Fruit fly (Drosophila melanogaster) whole organism, embryonic: ENCODE data around the gene Argk1.

Experiments used
- Asciz ChIP-seq: fragments of 200-800 bp; sonication (Bioruptor generic); optimal IDR thresholded peaks from 2 replicates; lab custom pipeline; 2017; ENCODE audit warnings: missing biosample characterization, mild to moderate bottlenecking, missing genetic modification characterization, missing genetic modification reagents
- B-H1 ChIP-seq: fragments of 200-800 bp; sonication (Bioruptor generic); IDR thresholded peaks from 3 replicates; pipeline ENCODE4 v1.3.6; 2022; ENCODE audit warnings: missing biosample characterization, missing genetic modification characterization
- Bteb2 ChIP-seq: fragments of 200-800 bp; sonication (Bioruptor generic); optimal IDR thresholded peaks from 2 replicates; lab custom pipeline; 2016; ENCODE audit warnings: missing biosample characterization, missing genetic modification characterization
- CG10462 ChIP-seq: fragments of 200-800 bp; sonication (Bioruptor generic); optimal IDR thresholded peaks from 2 replicates; lab custom pipeline; 2016; ENCODE audit warnings: missing biosample characterization, missing genetic modification characterization
- CG10543 ChIP-seq: fragments of 200-800 bp; sonication (Bioruptor generic); optimal IDR thresholded peaks from 3 replicates; lab custom pipeline; 2017; ENCODE audit warnings: missing biosample characterization, mild to moderate bottlenecking, missing genetic modification characterization, moderate library complexity
- CG17829 ChIP-seq: fragments of 200-800 bp; optimal IDR thresholded peaks from 2 replicates; lab custom pipeline; 2019; ENCODE audit warnings: missing biosample characterization, mild to moderate bottlenecking, missing genetic modification characterization, moderate library complexity
- CG18262 ChIP-seq: fragments of 200-800 bp; optimal IDR thresholded peaks from 3 replicates; lab custom pipeline; 2019; ENCODE audit warnings: missing biosample characterization, mild to moderate bottlenecking, missing genetic modification characterization, moderate library complexity
- CG2120 ChIP-seq: fragments of 200-800 bp; sonication (Bioruptor generic); optimal IDR thresholded peaks from 3 replicates; lab custom pipeline; 2016; ENCODE audit warnings: missing biosample characterization, missing genetic modification characterization
- CG2129 ChIP-seq: fragments of 200-800 bp; sonication (Bioruptor generic); IDR thresholded peaks from 2 replicates; pipeline ENCODE4 v1.3.6; 2022; ENCODE audit warnings: missing biosample characterization, missing genetic modification characterization; ENCODE audit not compliant: partially characterized antibody
- CG30020 ChIP-seq: fragments of 200-800 bp; optimal IDR thresholded peaks from 2 replicates; lab custom pipeline; 2019; ENCODE audit warnings: missing biosample characterization, mild to moderate bottlenecking, missing genetic modification characterization, moderate library complexity
- CG3281 ChIP-seq: fragments of 200-800 bp; sonication (Bioruptor generic); optimal IDR thresholded peaks from 3 replicates; lab custom pipeline; 2017; ENCODE audit warnings: missing biosample characterization, mild to moderate bottlenecking, missing genetic modification characterization
- CG33557 ChIP-seq: fragments of 200-800 bp; sonication (Bioruptor generic); optimal IDR thresholded peaks from 2 replicates; lab custom pipeline; 2019; ENCODE audit warnings: missing biosample characterization, mild to moderate bottlenecking, missing genetic modification characterization, moderate library complexity
- CG3995 ChIP-seq: fragments of 200-800 bp; sonication (Bioruptor generic); optimal IDR thresholded peaks from 3 replicates; lab custom pipeline; 2016; ENCODE audit warnings: missing biosample characterization, missing genetic modification characterization
- CG4424 ChIP-seq: fragments of 200-800 bp; sonication (Bioruptor generic); optimal IDR thresholded peaks from 3 replicates; lab custom pipeline; 2016; ENCODE audit warnings: missing biosample characterization, missing genetic modification characterization
- CG8281 ChIP-seq: fragments of 200-800 bp; sonication (Bioruptor generic); optimal IDR thresholded peaks from 2 replicates; lab custom pipeline; 2018; ENCODE audit warnings: missing biosample characterization, mild to moderate bottlenecking, missing genetic modification characterization, moderate library complexity
- CG8944 ChIP-seq: fragments of 200-800 bp; sonication (Bioruptor generic); optimal IDR thresholded peaks from 3 replicates; lab custom pipeline; 2016; ENCODE audit warnings: missing biosample characterization, missing genetic modification characterization
- CTCF ChIP-seq: fragments of 200-800 bp; sonication (Bioruptor generic); optimal IDR thresholded peaks from 2 replicates; lab custom pipeline; 2017; ENCODE audit warnings: missing biosample characterization, mild to moderate bottlenecking, missing genetic modification characterization, moderate library complexity
- Doc2 ChIP-seq: fragments of 200-800 bp; sonication (Bioruptor generic); IDR thresholded peaks from 2 replicates; pipeline ENCODE4 v1.3.6; 2022; ENCODE audit warnings: missing biosample characterization, missing genetic modification characterization
- Eip74EF ChIP-seq, 2 experiments: fragments of 200-800 bp in 1 of 2; fragments of >200 bp in 1 of 2; sonication (Bioruptor generic) in 1 of 2; optimal IDR thresholded peaks; 2 replicates each; lab custom pipeline; 2017 to 2019; ENCODE audit warnings: missing biosample characterization in 2 of 2, missing genetic modification characterization in 2 of 2, mild to moderate bottlenecking in 1 of 2, moderate library complexity in 1 of 2
- Fer1 ChIP-seq: fragments of 200-800 bp; sonication (Bioruptor generic); optimal IDR thresholded peaks from 2 replicates; lab custom pipeline; 2017; ENCODE audit warnings: missing biosample characterization, mild to moderate bottlenecking, missing genetic modification characterization
- GATAe ChIP-seq: fragments of 200-800 bp; sonication (Bioruptor generic); conservative IDR thresholded peaks from 2 replicates; pipeline ENCODE4 v1.3.6; 2022; ENCODE audit warnings: missing biosample characterization, missing genetic modification characterization
- HmgD ChIP-seq: fragments of 200-800 bp; sonication (Bioruptor generic); optimal IDR thresholded peaks from 3 replicates; lab custom pipeline; 2016; ENCODE audit warnings: missing biosample characterization, missing genetic modification characterization
- HmgZ ChIP-seq: fragments of 200-800 bp; sonication (Bioruptor generic); optimal IDR thresholded peaks from 2 replicates; lab custom pipeline; 2018; ENCODE audit warnings: missing biosample characterization, mild to moderate bottlenecking, missing genetic modification characterization
- Hr39 ChIP-seq: fragments of >200 bp; optimal IDR thresholded peaks from 2 replicates; lab custom pipeline; 2017
- Max ChIP-seq: fragments of 200-800 bp; sonication (Bioruptor generic); optimal IDR thresholded peaks from 2 replicates; lab custom pipeline; 2016; ENCODE audit warnings: missing biosample characterization, mild to moderate bottlenecking, missing genetic modification characterization
- NC2α ChIP-seq: fragments of 200-800 bp; sonication (Bioruptor generic); optimal IDR thresholded peaks from 2 replicates; lab custom pipeline; 2016; ENCODE audit warnings: missing biosample characterization, missing genetic modification characterization
- NfI ChIP-seq: fragments of 200-800 bp; sonication (Bioruptor generic); optimal IDR thresholded peaks from 3 replicates; lab custom pipeline; 2018; ENCODE audit warnings: missing biosample characterization, mild to moderate bottlenecking, missing genetic modification characterization, moderate library complexity
- PHDP ChIP-seq: fragments of 200-800 bp; sonication (Bioruptor generic); optimal IDR thresholded peaks from 3 replicates; lab custom pipeline; 2018; ENCODE audit warnings: missing biosample characterization, mild to moderate bottlenecking, missing genetic modification characterization, moderate library complexity
- Rx ChIP-seq: fragments of 200-800 bp; sonication (Bioruptor generic); IDR thresholded peaks from 2 replicates; pipeline ENCODE4 v1.3.6; 2022; ENCODE audit warnings: missing biosample characterization, missing genetic modification characterization
- ab ChIP-seq: fragments of 200-800 bp; sonication (Bioruptor generic); optimal IDR thresholded peaks from 2 replicates; lab custom pipeline; 2016; ENCODE audit warnings: missing biosample characterization, missing genetic modification characterization
- bab2 ChIP-seq: fragments of 200-800 bp; sonication (Bioruptor generic); optimal IDR thresholded peaks from 2 replicates; lab custom pipeline; 2016; ENCODE audit warnings: missing biosample characterization, missing genetic modification characterization
- bcd ChIP-seq: fragments of 200-800 bp; sonication (Bioruptor generic); optimal IDR thresholded peaks from 2 replicates; lab custom pipeline; 2017; ENCODE audit warnings: missing biosample characterization, mild to moderate bottlenecking, missing genetic modification characterization
- cas ChIP-seq: fragments of 200-800 bp; sonication (Bioruptor generic); IDR thresholded peaks from 2 replicates; pipeline ENCODE4 v1.3.6; 2022; ENCODE audit warnings: missing biosample characterization, missing genetic modification characterization
- chif ChIP-seq, 2 experiments: fragments of 200-800 bp; sonication (Bioruptor generic); optimal IDR thresholded peaks; 3 replicates each; lab custom pipeline; 2016; ENCODE audit warnings: missing biosample characterization in 2 of 2, missing genetic modification characterization in 2 of 2
- da ChIP-seq: fragments of 200-800 bp; sonication (Bioruptor generic); optimal IDR thresholded peaks from 2 replicates; lab custom pipeline; 2016; ENCODE audit warnings: missing biosample characterization, missing genetic modification characterization
- ewg ChIP-seq: fragments of 200-800 bp; sonication (Bioruptor generic); optimal IDR thresholded peaks from 3 replicates; lab custom pipeline; 2017; ENCODE audit warnings: mild to moderate bottlenecking, missing biosample characterization, missing genetic modification reagents, missing genetic modification characterization
- fd3F ChIP-seq: fragments of 200-800 bp; sonication (Bioruptor generic); optimal IDR thresholded peaks from 2 replicates; lab custom pipeline; 2018; ENCODE audit warnings: missing biosample characterization, mild to moderate bottlenecking, missing genetic modification characterization, moderate library complexity
- ham ChIP-seq: fragments of 200-800 bp; sonication (Bioruptor generic); IDR thresholded peaks from 2 replicates; pipeline ENCODE4 v1.3.6; 2022; ENCODE audit warnings: missing biosample characterization, missing genetic modification characterization
- kni ChIP-seq: fragments of 200-800 bp; sonication (Bioruptor generic); optimal IDR thresholded peaks from 3 replicates; lab custom pipeline; 2017; ENCODE audit warnings: mild to moderate bottlenecking, missing biosample characterization, missing genetic modification reagents, missing genetic modification characterization
- phol ChIP-seq: fragments of 200-800 bp; sonication (Bioruptor generic); optimal IDR thresholded peaks from 3 replicates; lab custom pipeline; 2018; ENCODE audit warnings: missing biosample characterization, mild to moderate bottlenecking, missing genetic modification characterization, moderate library complexity
- repo ChIP-seq: fragments of 200-800 bp; sonication (Bioruptor generic); optimal IDR thresholded peaks from 2 replicates; lab custom pipeline; 2016; ENCODE audit warnings: missing biosample characterization, missing genetic modification characterization
- sisA ChIP-seq: fragments of 200-800 bp; sonication (Bioruptor generic); IDR thresholded peaks from 2 replicates; pipeline ENCODE4 v1.3.6; 2022; ENCODE audit warnings: missing biosample characterization, missing genetic modification characterization
- slp2 ChIP-seq: fragments of 200-800 bp; sonication (Bioruptor generic); optimal IDR thresholded peaks from 2 replicates; lab custom pipeline; 2016; ENCODE audit warnings: missing biosample characterization, missing genetic modification characterization
- sna ChIP-seq: fragments of 200-800 bp; sonication (Bioruptor generic); IDR thresholded peaks from 2 replicates; pipeline ENCODE4 v1.3.6; 2022; ENCODE audit warnings: missing biosample characterization, missing genetic modification characterization; ENCODE audit not compliant: partially characterized antibody
- tin ChIP-seq: fragments of 200-800 bp; sonication (Bioruptor generic); optimal IDR thresholded peaks from 3 replicates; lab custom pipeline; 2016; ENCODE audit warnings: missing biosample characterization, missing genetic modification characterization
- tup ChIP-seq: fragments of 200-800 bp; sonication (Bioruptor generic); optimal IDR thresholded peaks from 2 replicates; lab custom pipeline; 2016; ENCODE audit warnings: missing biosample characterization, mild to moderate bottlenecking, missing genetic modification characterization, moderate library complexity

Argk1 gene

dm6 chr3L:9023627-9024026 is 42.2 kb downstream of the Argk1 start (continued):
- TF ChIP-seq sisA (peak; percentile 50), PHDP (tag; lab: Kevin White, UChicago) (peak; percentile 52), tup (peak; percentile 48), tin (GFP tag; lab: Kevin White, UChicago) (peak; percentile 61), ham (GFP tag; lab: Robert Waterston, UW) (no peak), GATAe (GFP tag; lab: Robert Waterston, UW) (no peak), Max (GFP tag; lab: Kevin White, UChicago) (peak; percentile 55), CG4424 (GFP tag; lab: Kevin White, UChicago) (peak; percentile 65), repo (GFP tag; lab: Kevin White, UChicago) (no peak), HmgZ (tag; lab: Kevin White, UChicago) (no peak), CG2120 (GFP tag; lab: Kevin White, UChicago) (peak; percentile 60), Eip74EF (GFP tag; optimal IDR thresholded peaks at IDR 0.05; lab: Kevin White, UChicago) (peak in 1 of 2 experiments; percentile 42), chif (GFP tag; optimal IDR thresholded peaks at IDR 0.05; lab: Kevin White, UChicago) (peak; percentile 54 to 85), CG8281 (tag; lab: Kevin White, UChicago) (peak; percentile 8), Asciz (GFP tag; lab: Kevin White, UChicago) (no peak), Fer1 (GFP tag; lab: Kevin White, UChicago) (no peak), kni (GFP tag; lab: Kevin White, UChicago) (no peak), HmgD (GFP tag; lab: Kevin White, UChicago) (no peak), CG10543 (GFP tag; lab: Kevin White, UChicago) (peak; percentile 6), sna (GFP tag; lab: Robert Waterston, UW) (no peak), da (GFP tag; lab: Kevin White, UChicago) (no peak), CG33557 (GFP tag; lab: Kevin White, UChicago) (peak; percentile 74), CG10462 (peak; percentile 61), CG8944 (GFP tag; lab: Kevin White, UChicago) (peak; percentile 55), fd3F (GFP tag; lab: Kevin White, UChicago) (no peak), Bteb2 (GFP tag; lab: Kevin White, UChicago) (peak; percentile 2), NfI (GFP tag; lab: Kevin White, UChicago) (peak; percentile 39), phol (peak; percentile 72), Doc2 (GFP tag; lab: Robert Waterston, UW) (no peak), CG30020 (no peak), Rx (0 out of 2 replicates have a peak, but pooled peaks have one; percentile 5), CG3281 (GFP tag; lab: Kevin White, UChicago) (peak; percentile 35), bab2 (GFP tag; lab: Kevin White, UChicago) (peak; percentile 59), CTCF (GFP tag; lab: Kevin White, UChicago) (no peak), Hr39 (lab: Kevin White, UChicago) (no peak), CG17829 (tag; lab: Kevin White, UChicago) (peak; percentile 86), ab (peak; percentile 28), ewg (GFP tag; lab: Kevin White, UChicago) (peak; percentile 39), CG2129 (no peak), B-H1 (GFP tag; lab: Robert Waterston, UW) (no peak), cas (no peak), CG18262 (tag; lab: Kevin White, UChicago) (peak; percentile 86), CG3995 (no peak), NC2α (GFP tag; lab: Kevin White, UChicago) (peak; percentile 60), bcd (peak; percentile 43), slp2 (GFP tag; lab: Kevin White, UChicago) (peak; percentile 33)
